Worm (Caenorhabditis elegans) whole organism, L2 larva: Measurements from ENCODE around the gene acd-3.

Experiments used
- ama-1 ChIP-seq: fragments of 150-350 bp; optimal IDR thresholded peaks from 2 replicates; lab custom pipeline; 2018; ENCODE audit warnings: inconsistent platforms
- lin-11 ChIP-seq: fragments of 150-350 bp; sonication (generic microtip); optimal IDR thresholded peaks from 2 replicates; lab custom pipeline; 2014; ENCODE audit warnings: missing biosample characterization, missing genetic modification characterization, inconsistent platforms, mixed read lengths
- nhr-237 ChIP-seq: fragments of 150-350 bp; optimal IDR thresholded peaks from 2 replicates; lab custom pipeline; 2014; ENCODE audit warnings: missing biosample characterization, missing genetic modification characterization
- nhr-25 ChIP-seq: fragments of 150-350 bp; sonication (generic microtip); optimal IDR thresholded peaks from 3 replicates; lab custom pipeline; 2014; ENCODE audit warnings: missing biosample characterization, missing genetic modification characterization
- nhr-6 ChIP-seq: fragments of 150-350 bp; optimal IDR thresholded peaks from 2 replicates; lab custom pipeline; 2014; ENCODE audit warnings: missing biosample characterization, missing genetic modification characterization
- peb-1 ChIP-seq: fragments of 150-350 bp; optimal IDR thresholded peaks from 2 replicates; lab custom pipeline; 2014; ENCODE audit warnings: missing biosample characterization, missing genetic modification characterization
- skn-1 ChIP-seq: sonication (generic microtip); optimal IDR thresholded peaks from 2 replicates; lab custom pipeline; 2017; ENCODE audit warnings: missing biosample characterization, missing genetic modification characterization
- unc-39 ChIP-seq: fragments of 150-350 bp; optimal IDR thresholded peaks from 2 replicates; lab custom pipeline; 2014; ENCODE audit warnings: missing biosample characterization, missing genetic modification characterization
- ztf-11 ChIP-seq: sonication (generic microtip); optimal IDR thresholded peaks from 2 replicates; lab custom pipeline; 2017; ENCODE audit warnings: missing biosample characterization, missing genetic modification characterization

DNA sequence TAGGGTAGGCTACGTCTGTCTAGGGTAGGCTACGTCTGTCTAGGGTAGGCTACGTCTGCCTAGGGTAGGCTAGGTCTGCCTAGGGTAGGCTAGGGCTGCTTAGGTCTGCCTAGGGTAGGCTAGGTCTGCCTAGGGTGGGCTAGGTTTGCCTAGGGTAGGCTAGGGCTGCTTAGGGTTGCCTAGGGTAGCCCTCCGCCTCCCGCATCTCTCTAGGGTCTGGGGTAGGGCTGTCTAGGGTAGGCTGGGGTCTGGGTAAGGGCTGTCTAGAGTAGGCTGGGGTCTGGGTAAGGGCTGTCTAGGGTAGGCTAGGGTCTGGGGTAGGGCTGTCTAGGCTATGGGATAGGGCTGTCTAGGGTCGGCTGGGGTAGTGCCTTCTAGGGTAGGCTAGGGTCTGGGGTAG, 28.6 kb downstream of the acd-3 start:
- TF ChIP-seq nhr-237 (tag; lab: Kevin White, UChicago) (no peak), unc-39 (tag; lab: Kevin White, UChicago) (no peak), nhr-6 (tag; lab: Kevin White, UChicago) (no peak), ama-1 (lab: Kevin White, UChicago) (no peak), ztf-11 (tag; lab: Kevin White, UChicago) (no peak), nhr-25 (no peak), lin-11 (no peak), peb-1 (tag; lab: Kevin White, UChicago) (no peak), skn-1 (tag; lab: Kevin White, UChicago) (no peak)
